Fruit fly (Drosophila melanogaster): ENCODE measurements around the gene mRpS25.

- TF ChIP-seq CG8478 (optimal IDR thresholded peaks at IDR 0.05): no peak
- no peak for TF ChIP-seq psq (optimal IDR thresholded peaks at IDR 0.05)
- TF ChIP-seq Dll (optimal IDR thresholded peaks at IDR 0.05): no peak
- no peak for TF ChIP-seq usp (GFP tag; optimal IDR thresholded peaks at IDR 0.05)
- no peak for TF ChIP-seq pan (optimal IDR thresholded peaks at IDR 0.05)
- no peak for TF ChIP-seq EcR (GFP tag; optimal IDR thresholded peaks at IDR 0.05)
Measured at dm6 chrX:14601922-14602321, 19.1 kb upstream of the mRpS25 start.

Measured in whole organism.